Worm (Caenorhabditis elegans): ENCODE data around the gene F59F5.3.

DNA sequence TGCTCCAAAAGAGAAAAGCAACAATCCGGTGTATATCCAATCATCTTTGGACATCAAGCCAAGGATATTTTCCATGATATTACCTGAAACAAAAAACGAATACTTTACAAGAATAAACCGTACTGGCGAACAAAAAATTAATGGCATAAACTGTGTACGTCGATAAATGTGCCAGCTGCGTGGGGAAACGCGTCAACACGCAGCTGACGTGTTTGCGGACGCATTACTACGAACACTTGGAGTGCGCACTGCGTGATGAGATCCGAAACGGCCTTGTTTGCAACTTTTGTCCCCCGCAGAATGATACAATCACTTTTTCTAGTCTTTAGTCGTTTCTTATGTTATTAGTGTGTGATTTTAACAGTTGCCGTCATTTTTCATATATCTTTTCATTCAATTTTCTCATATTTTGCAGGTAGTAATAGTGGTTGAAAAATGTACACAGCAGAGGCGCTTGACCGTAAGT lies 17.7 kb downstream of the F59F5.3 start, which contains the start of the genes mboa-7 and git-1:
- TF ChIP-seq fos-1 (tag; optimal IDR thresholded peaks at IDR 0.05) (no peak), zag-1 (tag; optimal IDR thresholded peaks at IDR 0.05) (no peak), elt-3 (tag; optimal IDR thresholded peaks at IDR 0.05) (no peak), egl-27 (tag; optimal IDR thresholded peaks at IDR 0.05) (no peak), ama-1 (optimal IDR thresholded peaks at IDR 0.05) (no peak), nfya-1 (tag; optimal IDR thresholded peaks at IDR 0.05; ENCODE audit: insufficient read depth) (peak; percentile 55), nhr-11 (tag; optimal IDR thresholded peaks at IDR 0.05) (no peak), R02D3.7 (tag; optimal IDR thresholded peaks at IDR 0.05) (no peak), nhr-67 (tag; optimal IDR thresholded peaks at IDR 0.05) (no peak), elt-2 (tag; optimal IDR thresholded peaks at IDR 0.05) (no peak), elt-1 (tag; optimal IDR thresholded peaks at IDR 0.05) (no peak), unc-62 (GFP tag; optimal IDR thresholded peaks at IDR 0.05) (no peak)

Data from whole organism, L3 larva.